Worm (Caenorhabditis elegans) whole organism, mixed stage, embryonic: ENCODE measurements around the gene nhr-58.

Experiments used
- bed-3 ChIP-seq: fragments of 200-800 bp; sonication (Bioruptor generic); optimal IDR thresholded peaks from 3 replicates; lab custom pipeline; 2018; ENCODE audit warnings: mild to moderate bottlenecking, missing genetic modification characterization, moderate library complexity, missing compliant biosample characterization
- ceh-43 ChIP-seq: fragments of 200-800 bp; sonication (Bioruptor generic); optimal IDR thresholded peaks from 2 replicates; lab custom pipeline; 2018; ENCODE audit warnings: mild to moderate bottlenecking, missing genetic modification characterization, moderate library complexity, missing compliant biosample characterization
- drap-1 ChIP-seq: fragments of 200-800 bp; sonication (Bioruptor generic); optimal IDR thresholded peaks from 3 replicates; lab custom pipeline; 2018; ENCODE audit warnings: mild to moderate bottlenecking, missing genetic modification characterization, missing compliant biosample characterization
- elt-1 ChIP-seq: sonication (generic microtip); optimal IDR thresholded peaks from 2 replicates; lab custom pipeline; 2017; ENCODE audit warnings: missing genetic modification characterization, mild to moderate bottlenecking, missing compliant biosample characterization, antibody characterized with exemption, moderate library complexity, borderline replicate concordance; ENCODE audit not compliant: insufficient read depth
- elt-3 ChIP-seq: fragments of 150-350 bp; optimal IDR thresholded peaks from 2 replicates; lab custom pipeline; 2014; ENCODE audit warnings: missing biosample characterization, missing genetic modification characterization
- mab-5 ChIP-seq: fragments of 150-350 bp; optimal IDR thresholded peaks from 2 replicates; lab custom pipeline; 2014; ENCODE audit warnings: missing biosample characterization, missing genetic modification characterization
- nhr-12 ChIP-seq: fragments of 150-350 bp; optimal IDR thresholded peaks from 2 replicates; lab custom pipeline; 2014; ENCODE audit warnings: missing biosample characterization, missing genetic modification characterization
- nhr-237 ChIP-seq: fragments of 150-350 bp; optimal IDR thresholded peaks from 2 replicates; lab custom pipeline; 2014; ENCODE audit warnings: missing biosample characterization, missing genetic modification characterization
- nhr-28 ChIP-seq: fragments of 150-350 bp; optimal IDR thresholded peaks from 2 replicates; lab custom pipeline; 2014; ENCODE audit warnings: missing biosample characterization, missing genetic modification characterization
- ztf-11 ChIP-seq: fragments of 150-350 bp; optimal IDR thresholded peaks from 2 replicates; lab custom pipeline; 2014; ENCODE audit warnings: missing biosample characterization, missing genetic modification characterization

DNA sequence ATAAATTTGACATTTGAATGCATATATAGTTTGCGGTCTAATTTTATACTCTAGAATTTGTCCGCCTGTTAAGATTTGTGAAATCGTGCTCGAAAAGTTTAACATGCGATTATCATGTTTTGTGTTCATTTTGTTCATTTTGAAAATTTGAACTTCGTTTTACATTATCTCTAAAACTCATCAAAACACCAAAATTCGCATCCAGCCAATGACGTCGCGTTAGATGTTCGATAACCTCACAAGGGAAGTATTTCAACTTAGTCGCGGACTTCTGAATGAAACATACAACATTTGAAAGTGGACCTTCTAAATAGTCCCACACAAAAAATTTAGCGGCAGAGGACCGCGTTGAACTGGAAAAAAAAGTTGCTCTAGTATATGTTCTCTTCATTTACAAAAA is 9.4 kb downstream of the nhr-58 start:
- TF ChIP-seq elt-3 (tag; lab: Kevin White, UChicago) (no peak), ceh-43 (no peak), nhr-28 (tag; lab: Kevin White, UChicago) (no peak), nhr-237 (tag; lab: Kevin White, UChicago) (no peak), drap-1 (GFP tag; lab: Kevin White, UChicago) (no peak), nhr-12 (no peak), bed-3 (no peak), ztf-11 (no peak), mab-5 (tag; lab: Kevin White, UChicago) (no peak), elt-1 (tag; lab: Kevin White, UChicago) (no peak)
